Worm (Caenorhabditis elegans): ENCODE measurements around the gene lec-1.

ce11 chrII:13187188-13187587, 8.2 kb upstream of the lec-1 start, which contains the start of gene mecr-1:
- no peak for TF ChIP-seq nhr-23 (tag; optimal IDR thresholded peaks at IDR 0.05)
- TF ChIP-seq nhr-25 (tag; optimal IDR thresholded peaks at IDR 0.05) = peak; percentile 33
- no peak for TF ChIP-seq ama-1 (optimal IDR thresholded peaks at IDR 0.05)
- TF ChIP-seq nhr-77 (tag; optimal IDR thresholded peaks at IDR 0.05) = no peak
- TF ChIP-seq lin-39 (tag; optimal IDR thresholded peaks at IDR 0.05) = no peak
- no peak for TF ChIP-seq egl-27 (tag; optimal IDR thresholded peaks at IDR 0.05)
- TF ChIP-seq fos-1 (tag; optimal IDR thresholded peaks at IDR 0.05) = no peak
- no peak for TF ChIP-seq skn-1 (tag; optimal IDR thresholded peaks at IDR 0.05)
- TF ChIP-seq snpc-4 (tag; optimal IDR thresholded peaks at IDR 0.05) = no peak
- no peak for TF ChIP-seq nhr-12 (tag; optimal IDR thresholded peaks at IDR 0.05)

Data from whole organism, L2 larva.